Fruit fly (Drosophila melanogaster): ENCODE data around the gene Ag5r.

Gene Ag5r

dm6 chrX:14812239-14812638 lies 25.9 kb upstream of the Ag5r start (continued):
- no peak for TF ChIP-seq CG3163 (GFP tag; optimal IDR thresholded peaks at IDR 0.05)
- no peak for TF ChIP-seq Optix (GFP tag; IDR thresholded peaks at IDR 0.05)
- TF ChIP-seq CG1233 (GFP tag; optimal IDR thresholded peaks at IDR 0.05) = no peak
- TF ChIP-seq danr (GFP tag; IDR thresholded peaks at IDR 0.05) = no peak
- TF ChIP-seq CG11247 (GFP tag; IDR thresholded peaks at IDR 0.05) = no peak
- TF ChIP-seq insv (GFP tag; optimal IDR thresholded peaks at IDR 0.05) = no peak
- no peak for TF ChIP-seq Nf-YC (tag; optimal IDR thresholded peaks at IDR 0.05)
- no peak for TF ChIP-seq Rfx (GFP tag; IDR thresholded peaks at IDR 0.05)
- no peak for TF ChIP-seq ash1 (GFP tag; optimal IDR thresholded peaks at IDR 0.05)
- no peak for TF ChIP-seq CG14050 (GFP tag; IDR thresholded peaks at IDR 0.05)
- TF ChIP-seq ind (GFP tag; optimal IDR thresholded peaks at IDR 0.05) = peak; percentile 5
- TF ChIP-seq CG8089 (GFP tag; optimal IDR thresholded peaks at IDR 0.05) = no peak
- TF ChIP-seq Xrp1 (GFP tag; IDR thresholded peaks at IDR 0.05) = no peak
- TF ChIP-seq fd3F (GFP tag; optimal IDR thresholded peaks at IDR 0.05) = no peak
- TF ChIP-seq CG32532 (GFP tag; IDR thresholded peaks at IDR 0.05) = peak; percentile 18; the same call in 1 of the 2 replicates
- peak; percentile 9 for TF ChIP-seq zfh2 (GFP tag; optimal IDR thresholded peaks at IDR 0.05)
- TF ChIP-seq vnd (GFP tag; IDR thresholded peaks at IDR 0.05; ENCODE audit: partially characterized antibody) = no peak
- no peak for TF ChIP-seq Dek (tag; optimal IDR thresholded peaks at IDR 0.05)
- TF ChIP-seq CG7357 (GFP tag; IDR thresholded peaks at IDR 0.05) = no peak
- TF ChIP-seq CG15696 (tag; optimal IDR thresholded peaks at IDR 0.05) = no peak
- no peak for TF ChIP-seq CG11456 (GFP tag; IDR thresholded peaks at IDR 0.05)
- no peak for TF ChIP-seq CG15269 (tag; optimal IDR thresholded peaks at IDR 0.05)
- no peak for TF ChIP-seq bab2 (GFP tag; optimal IDR thresholded peaks at IDR 0.05)
- no peak for TF ChIP-seq E2f1 (GFP tag; IDR thresholded peaks at IDR 0.05)
- no peak for TF ChIP-seq nau (GFP tag; optimal IDR thresholded peaks at IDR 0.05)
- no peak for TF ChIP-seq lbe (GFP tag; optimal IDR thresholded peaks at IDR 0.05)
- no peak for TF ChIP-seq vvl (GFP tag; IDR thresholded peaks at IDR 0.05)
- no peak for TF ChIP-seq CG8290 (GFP tag; optimal IDR thresholded peaks at IDR 0.05)
- TF ChIP-seq CG8290 (tag; optimal IDR thresholded peaks at IDR 0.05) = no peak
- no peak for TF ChIP-seq CG1832 (GFP tag; optimal IDR thresholded peaks at IDR 0.05)
- TF ChIP-seq H15 (GFP tag; IDR thresholded peaks at IDR 0.05) = no peak
- TF ChIP-seq grn (GFP tag; optimal IDR thresholded peaks at IDR 0.05) = no peak
- TF ChIP-seq ro (GFP tag; IDR thresholded peaks at IDR 0.05) = no peak
- TF ChIP-seq Sox102F (GFP tag; optimal IDR thresholded peaks at IDR 0.05) = peak; percentile 18
- TF ChIP-seq croc (GFP tag; conservative IDR thresholded peaks at IDR 0.05) = no peak
- no peak for TF ChIP-seq inv (GFP tag; IDR thresholded peaks at IDR 0.05; ENCODE audit: partially characterized antibody)
- no peak for TF ChIP-seq prd (optimal IDR thresholded peaks at IDR 0.05)
- no peak for TF ChIP-seq prd (GFP tag; IDR thresholded peaks at IDR 0.05)
- no peak for TF ChIP-seq disco-r (GFP tag; optimal IDR thresholded peaks at IDR 0.05)
- TF ChIP-seq CG4820 (GFP tag; optimal IDR thresholded peaks at IDR 0.05) = no peak
- TF ChIP-seq tx (GFP tag; optimal IDR thresholded peaks at IDR 0.05) = no peak
- no peak for TF ChIP-seq pita (GFP tag; optimal IDR thresholded peaks at IDR 0.05)
- no peak for TF ChIP-seq CG13296 (GFP tag; optimal IDR thresholded peaks at IDR 0.05)
- peak; percentile 24 for TF ChIP-seq CG2678 (tag; optimal IDR thresholded peaks at IDR 0.05)
- TF ChIP-seq CG17829 (tag; optimal IDR thresholded peaks at IDR 0.05) = no peak
- peak; percentile 18 for TF ChIP-seq gem (tag; optimal IDR thresholded peaks at IDR 0.05)
- no peak for TF ChIP-seq NC2β (GFP tag; optimal IDR thresholded peaks at IDR 0.05)
- no peak for TF ChIP-seq CG14965 (GFP tag; optimal IDR thresholded peaks at IDR 0.05; ENCODE audit: borderline replicate concordance)
- TF ChIP-seq CG31365 (tag; optimal IDR thresholded peaks at IDR 0.05) = no peak
- no peak for TF ChIP-seq CG17568 (GFP tag; optimal IDR thresholded peaks at IDR 0.05)
- no peak for TF ChIP-seq nerfin-1 (tag; optimal IDR thresholded peaks at IDR 0.05)
- TF ChIP-seq CG4730 (GFP tag; IDR thresholded peaks at IDR 0.05) = no peak
- peak; percentile 27; the same call in 1 of the 3 replicates for TF ChIP-seq dysf (GFP tag; IDR thresholded peaks at IDR 0.05)
